Fruit fly (Drosophila melanogaster): Measurements from ENCODE around the gene CG44194.

CG44194 gene

dm6 chr3R:12975223-12975622 is 22.3 kb downstream of the CG44194 start:
- TF ChIP-seq Bgb (GFP tag; IDR thresholded peaks at IDR 0.05; ENCODE audit: partially characterized antibody) (no peak), tap (tag; optimal IDR thresholded peaks at IDR 0.05) (no peak), lab (GFP tag; optimal IDR thresholded peaks at IDR 0.05) (no peak)

- TF ChIP-seq Med (GFP tag) (no peak), CG12659 (GFP tag; optimal IDR thresholded peaks at IDR 0.05) (no peak), dmrt99B (tag; optimal IDR thresholded peaks at IDR 0.05) (peak; percentile 24), CG32767 (GFP tag; IDR thresholded peaks at IDR 0.05) (no peak), maf-S (GFP tag; optimal IDR thresholded peaks at IDR 0.05) (no peak), dati (GFP tag; IDR thresholded peaks at IDR 0.05) (no peak), CG9727 (GFP tag; optimal IDR thresholded peaks at IDR 0.05) (peak; percentile 28), D19A (tag; optimal IDR thresholded peaks at IDR 0.05) (peak; percentile 1), CG18599 (GFP tag; optimal IDR thresholded peaks at IDR 0.05) (peak; percentile 17), CG13894 (tag; optimal IDR thresholded peaks at IDR 0.05) (no peak), Trl (optimal IDR thresholded peaks at IDR 0.05) (peak in 1 of 2 experiments; percentile 32), Trl (GFP tag; optimal IDR thresholded peaks at IDR 0.05) (no peak), ab (GFP tag; optimal IDR thresholded peaks at IDR 0.05) (no peak), CG34422 (GFP tag; IDR thresholded peaks at IDR 0.05) (no peak), CG8089 (GFP tag; optimal IDR thresholded peaks at IDR 0.05) (no peak), Meics (GFP tag; optimal IDR thresholded peaks at IDR 0.05) (peak; percentile 14), zf30C (GFP tag; optimal IDR thresholded peaks at IDR 0.05) (peak; percentile 21), row (GFP tag; IDR thresholded peaks at IDR 0.05) (peak; percentile 55; the same call in 1 of the 3 replicates), crp (GFP tag; optimal IDR thresholded peaks at IDR 0.05) (no peak), CG17912 (GFP tag; optimal IDR thresholded peaks at IDR 0.05) (no peak), CG10267 (tag; optimal IDR thresholded peaks at IDR 0.05) (peak; percentile 7), CG18764 (GFP tag; optimal IDR thresholded peaks at IDR 0.05) (no peak), sens (GFP tag) (peak; percentile 28), Bteb2 (GFP tag; optimal IDR thresholded peaks at IDR 0.05) (no peak), gsb (GFP tag; IDR thresholded peaks at IDR 0.05) (no peak), Mes4 (GFP tag; optimal IDR thresholded peaks at IDR 0.05) (no peak), CG2678 (tag; optimal IDR thresholded peaks at IDR 0.05) (peak; percentile 46), CG8924 (tag; optimal IDR thresholded peaks at IDR 0.05) (peak; percentile 11), CG7745 (tag; optimal IDR thresholded peaks at IDR 0.05) (no peak), dm (GFP tag; optimal IDR thresholded peaks at IDR 0.05) (no peak), ssp (GFP tag; IDR thresholded peaks at IDR 0.05) (no peak), Sox102F (GFP tag; optimal IDR thresholded peaks at IDR 0.05) (peak; percentile 2), odd (GFP tag; optimal IDR thresholded peaks at IDR 0.05) (no peak), sim (GFP tag; IDR thresholded peaks at IDR 0.05) (no peak), CG6683 (GFP tag; optimal IDR thresholded peaks at IDR 0.05) (no peak), otp (GFP tag; IDR thresholded peaks at IDR 0.05) (no peak), CG10979 (tag; optimal IDR thresholded peaks at IDR 0.05) (peak; percentile 12), bbx (GFP tag; IDR thresholded peaks at IDR 0.05; ENCODE audit: partially characterized antibody) (no peak), CG13775 (GFP tag; optimal IDR thresholded peaks at IDR 0.05) (no peak), jing (GFP tag; optimal IDR thresholded peaks at IDR 0.05) (no peak), CG30431 (GFP tag; optimal IDR thresholded peaks at IDR 0.05) (no peak), Gug (GFP tag; IDR thresholded peaks at IDR 0.05) (no peak), CG17186 (GFP tag; optimal IDR thresholded peaks at IDR 0.05) (no peak), CG11504 (tag; optimal IDR thresholded peaks at IDR 0.05) (peak; percentile 40), CG12219 (GFP tag; optimal IDR thresholded peaks at IDR 0.05) (no peak), corto (GFP tag; optimal IDR thresholded peaks at IDR 0.05) (peak; percentile 28), CG11560 (tag; IDR thresholded peaks at IDR 0.05) (no peak)
Measured at dm6 chr3R:12974447-12974846, 23.1 kb downstream of the CG44194 start.

Data from whole organism, embryonic.